Worm (Caenorhabditis elegans): ENCODE results near the gene clec-122.

DNA sequence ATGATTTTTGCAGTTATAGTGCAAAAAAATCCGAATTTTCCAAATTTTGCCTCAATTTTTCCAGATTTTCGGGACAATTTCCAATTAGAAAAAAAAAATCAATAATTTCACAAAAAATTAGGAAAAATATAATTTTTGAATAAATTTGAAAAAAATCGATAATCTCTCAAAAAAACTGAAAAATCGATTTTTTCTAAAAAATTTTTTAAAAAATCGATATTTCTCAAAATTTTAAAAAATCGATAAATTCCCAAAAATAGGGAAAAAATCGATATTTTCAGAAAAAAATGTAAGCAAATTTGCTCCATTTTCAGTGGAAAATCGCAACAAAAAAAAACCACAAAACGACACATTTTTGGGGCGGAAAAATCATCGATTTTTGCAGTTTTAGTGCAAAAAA lies 38.0 kb upstream of the clec-122 start:
- no peak for TF ChIP-seq ama-1 (optimal IDR thresholded peaks at IDR 0.05)
- no peak for TF ChIP-seq ceh-36 (tag; optimal IDR thresholded peaks at IDR 0.05)
- no peak for TF ChIP-seq tra-4 (tag; optimal IDR thresholded peaks at IDR 0.05)
- TF ChIP-seq hmg-4 (GFP tag; optimal IDR thresholded peaks at IDR 0.05) = no peak
- no peak for TF ChIP-seq ceh-13 (GFP tag; optimal IDR thresholded peaks at IDR 0.05)
- TF ChIP-seq B0310.2 (tag; optimal IDR thresholded peaks at IDR 0.05) = no peak
- no peak for TF ChIP-seq tbx-37 (GFP tag; conservative IDR thresholded peaks at IDR 0.05)

Measured in whole organism, early embryonic.